Worm (Caenorhabditis elegans) whole organism, L1 larva: ENCODE measurements around the gene R02F2.4.

Experiments
- C04F5.9 ChIP-seq: sonication (generic microtip); optimal IDR thresholded peaks from 2 replicates; lab custom pipeline; 2016; ENCODE audit warnings: missing genetic modification characterization, missing compliant biosample characterization
- C16A3.4 ChIP-seq: fragments of 150-350 bp; optimal IDR thresholded peaks from 2 replicates; lab custom pipeline; 2014; ENCODE audit warnings: missing biosample characterization, missing genetic modification characterization
- C34B4.2 ChIP-seq: sonication (generic microtip); optimal IDR thresholded peaks from 2 replicates; lab custom pipeline; 2017; ENCODE audit warnings: mild to moderate bottlenecking, missing genetic modification characterization, missing compliant biosample characterization
- Y116A8C.19 ChIP-seq: sonication (generic microtip); optimal IDR thresholded peaks from 2 replicates; lab custom pipeline; 2016; ENCODE audit warnings: missing compliant biosample characterization, missing genetic modification characterization, borderline replicate concordance
- aly-2 ChIP-seq: fragments of 150-350 bp; optimal IDR thresholded peaks from 2 replicates; lab custom pipeline; 2014; ENCODE audit warnings: missing biosample characterization, missing genetic modification characterization
- blmp-1 ChIP-seq: fragments of 150-350 bp; optimal IDR thresholded peaks from 2 replicates; lab custom pipeline; 2014; ENCODE audit warnings: missing biosample characterization, missing genetic modification characterization
- ceh-8 ChIP-seq: fragments of 200-800 bp; sonication (Bioruptor generic); optimal IDR thresholded peaks from 2 replicates; lab custom pipeline; 2018; ENCODE audit warnings: mild to moderate bottlenecking, missing genetic modification characterization, moderate library complexity, missing compliant biosample characterization
- ceh-82 ChIP-seq, 3 experiments: fragments of 150-350 bp in 1 of 3; sonication (generic microtip) in 2 of 3; optimal IDR thresholded peaks; 2 replicates each; lab custom pipeline; 2014 to 2017; ENCODE audit warnings: missing biosample characterization in 3 of 3, missing genetic modification characterization in 3 of 3
- ceh-90 ChIP-seq: sonication (generic microtip); optimal IDR thresholded peaks from 2 replicates; lab custom pipeline; 2016; ENCODE audit warnings: missing genetic modification characterization, missing compliant biosample characterization
- ces-1 ChIP-seq: fragments of 150-350 bp; optimal IDR thresholded peaks from 2 replicates; lab custom pipeline; 2014; ENCODE audit warnings: missing biosample characterization, missing genetic modification reagents, missing genetic modification characterization
- dpl-1 ChIP-seq, 3 experiments: fragments of 150-350 bp in 2 of 3; sonication (generic microtip) in 1 of 3; optimal IDR thresholded peaks; 2 replicates each; lab custom pipeline; 2014 to 2017; ENCODE audit warnings: missing biosample characterization in 3 of 3, missing genetic modification characterization in 3 of 3, missing genetic modification reagents in 3 of 3
- dsc-1 ChIP-seq: sonication (generic microtip); optimal IDR thresholded peaks from 2 replicates; lab custom pipeline; 2016; ENCODE audit warnings: mild to moderate bottlenecking, missing genetic modification characterization, missing compliant biosample characterization
- efl-1 ChIP-seq, 4 experiments: fragments of 150-350 bp; optimal IDR thresholded peaks in 3 of 4; peaks in 1 of 4; 1 replicate in 1 of 4; 2 replicates in 3 of 4; lab custom pipeline; 2014; ENCODE audit warnings: missing biosample characterization in 2 of 4, missing genetic modification characterization in 2 of 4, missing genetic modification reagents in 2 of 4
- elt-3 ChIP-seq, 6 experiments: fragments of 150-350 bp in 1 of 6; sonication (generic microtip); optimal IDR thresholded peaks; 2 replicates each; lab custom pipeline; 2017 to 2018; ENCODE audit warnings: missing biosample characterization in 6 of 6, missing genetic modification characterization in 6 of 6, inconsistent platforms in 1 of 6
- fkh-10 ChIP-seq: sonication (generic microtip); optimal IDR thresholded peaks from 2 replicates; lab custom pipeline; 2017; ENCODE audit warnings: missing biosample characterization, missing genetic modification reagents, missing genetic modification characterization
- fkh-8 ChIP-seq: sonication (generic microtip); optimal IDR thresholded peaks from 2 replicates; lab custom pipeline; 2016; ENCODE audit warnings: mild to moderate bottlenecking, missing genetic modification characterization, missing compliant biosample characterization
- grh-1 ChIP-seq: fragments of 200-800 bp; sonication (Bioruptor generic); IDR thresholded peaks from 2 replicates; pipeline ENCODE4 v1.3.6; 2022; ENCODE audit warnings: missing genetic modification reagents, missing genetic modification characterization, missing compliant biosample characterization
- hlh-17 ChIP-seq: fragments of 200-800 bp; sonication (Bioruptor generic); optimal IDR thresholded peaks from 2 replicates; lab custom pipeline; 2018; ENCODE audit warnings: missing genetic modification characterization, mild to moderate bottlenecking, missing compliant biosample characterization, moderate library complexity, borderline replicate concordance
- irx-1 ChIP-seq: sonication (generic microtip); optimal IDR thresholded peaks from 2 replicates; lab custom pipeline; 2016; ENCODE audit warnings: missing genetic modification characterization, missing compliant biosample characterization
- jun-1 ChIP-seq: fragments of 150-350 bp; optimal IDR thresholded peaks from 2 replicates; lab custom pipeline; 2014; ENCODE audit warnings: missing biosample characterization, missing genetic modification reagents, missing genetic modification characterization
- lin-13 ChIP-seq: fragments of 150-350 bp; optimal IDR thresholded peaks from 2 replicates; lab custom pipeline; 2014; ENCODE audit warnings: missing biosample characterization, missing genetic modification reagents, missing genetic modification characterization
- lin-14 ChIP-seq: fragments of 200-800 bp; sonication (Bioruptor generic); optimal IDR thresholded peaks from 2 replicates; lab custom pipeline; 2018; ENCODE audit warnings: mild to moderate bottlenecking, missing genetic modification characterization, moderate library complexity, missing compliant biosample characterization
- lin-39 ChIP-seq: fragments of 150-350 bp; optimal IDR thresholded peaks from 2 replicates; lab custom pipeline; 2014; ENCODE audit warnings: missing biosample characterization, missing genetic modification reagents, missing genetic modification characterization
- lsy-2 ChIP-seq, 2 experiments: fragments of 150-350 bp; optimal IDR thresholded peaks; 2 replicates each; lab custom pipeline; 2014; ENCODE audit warnings: missing biosample characterization in 2 of 2, missing genetic modification characterization in 2 of 2
- mab-9 ChIP-seq: fragments of 200-800 bp; sonication (Bioruptor generic); IDR thresholded peaks from 2 replicates; pipeline ENCODE4 v1.3.6; 2022; ENCODE audit warnings: missing genetic modification reagents, missing genetic modification characterization, missing compliant biosample characterization
- nhr-11 ChIP-seq: fragments of 150-350 bp; optimal IDR thresholded peaks from 2 replicates; lab custom pipeline; 2014; ENCODE audit warnings: missing biosample characterization, missing genetic modification characterization
- nhr-12 ChIP-seq: sonication (generic microtip); optimal IDR thresholded peaks from 2 replicates; lab custom pipeline; 2017; ENCODE audit warnings: missing biosample characterization, missing genetic modification characterization
- nhr-19 ChIP-seq: fragments of 200-800 bp; sonication (Bioruptor generic); conservative IDR thresholded peaks from 2 replicates; pipeline ENCODE4 v1.3.6; 2022; ENCODE audit warnings: missing genetic modification characterization, missing compliant biosample characterization
- nhr-20 ChIP-seq: sonication (generic microtip); optimal IDR thresholded peaks from 2 replicates; lab custom pipeline; 2016; ENCODE audit warnings: mild to moderate bottlenecking, missing genetic modification characterization, missing compliant biosample characterization
- nhr-237 ChIP-seq: fragments of 150-350 bp; optimal IDR thresholded peaks from 2 replicates; lab custom pipeline; 2014; ENCODE audit warnings: missing biosample characterization, missing genetic modification characterization
- nhr-28 ChIP-seq: fragments of 150-350 bp; optimal IDR thresholded peaks from 2 replicates; lab custom pipeline; 2014; ENCODE audit warnings: missing biosample characterization, missing genetic modification characterization
- nhr-47 ChIP-seq: sonication (generic microtip); optimal IDR thresholded peaks from 2 replicates; lab custom pipeline; 2016; ENCODE audit warnings: mild to moderate bottlenecking, missing genetic modification characterization, moderate library complexity, missing compliant biosample characterization
- nhr-71 ChIP-seq: sonication (generic microtip); optimal IDR thresholded peaks from 2 replicates; lab custom pipeline; 2016; ENCODE audit warnings: mild to moderate bottlenecking, missing genetic modification characterization, moderate library complexity, missing compliant biosample characterization
- nhr-85 ChIP-seq: sonication (generic microtip); peaks from one replicate; lab custom pipeline; 2016; ENCODE audit warnings: missing genetic modification characterization, inconsistent platforms, missing compliant biosample characterization
- rnt-1 ChIP-seq: sonication (generic microtip); optimal IDR thresholded peaks from 2 replicates; lab custom pipeline; 2016; ENCODE audit warnings: mild to moderate bottlenecking, missing genetic modification characterization, moderate library complexity, missing compliant biosample characterization
- skn-1 ChIP-seq: fragments of 150-350 bp; optimal IDR thresholded peaks from 2 replicates; lab custom pipeline; 2014; ENCODE audit warnings: missing biosample characterization, missing genetic modification characterization
- snu-23 ChIP-seq: sonication (generic microtip); optimal IDR thresholded peaks from 2 replicates; lab custom pipeline; 2016; ENCODE audit warnings: missing genetic modification characterization, missing compliant biosample characterization
- tbx-2 ChIP-seq: sonication (generic microtip); optimal IDR thresholded peaks from 2 replicates; lab custom pipeline; 2016; ENCODE audit warnings: missing genetic modification characterization, missing compliant biosample characterization
- tlp-1 ChIP-seq: fragments of 150-350 bp; optimal IDR thresholded peaks from 2 replicates; lab custom pipeline; 2014; ENCODE audit warnings: missing biosample characterization, missing genetic modification characterization
- unc-30 ChIP-seq: sonication (generic microtip); optimal IDR thresholded peaks from 2 replicates; lab custom pipeline; 2017; ENCODE audit warnings: missing biosample characterization, missing genetic modification characterization
- unc-62 ChIP-seq: fragments of 150-350 bp; optimal IDR thresholded peaks from 2 replicates; lab custom pipeline; 2014; ENCODE audit warnings: missing biosample characterization, missing genetic modification reagents, missing genetic modification characterization
- unc-86 ChIP-seq: sonication (generic microtip); optimal IDR thresholded peaks from 2 replicates; lab custom pipeline; 2016; ENCODE audit warnings: missing genetic modification characterization, missing compliant biosample characterization
- xbp-1 ChIP-seq: sonication (generic microtip); optimal IDR thresholded peaks from 2 replicates; lab custom pipeline; 2016; ENCODE audit warnings: missing genetic modification characterization, missing compliant biosample characterization
- zag-1 ChIP-seq: fragments of 150-350 bp; optimal IDR thresholded peaks from 2 replicates; lab custom pipeline; 2014; ENCODE audit warnings: missing biosample characterization, missing genetic modification characterization
- zip-4 ChIP-seq: fragments of 200-800 bp; sonication (Bioruptor generic); optimal IDR thresholded peaks from 2 replicates; lab custom pipeline; 2018; ENCODE audit warnings: mild to moderate bottlenecking, missing genetic modification characterization, moderate library complexity, missing compliant biosample characterization
- ztf-4 ChIP-seq: fragments of 150-350 bp; optimal IDR thresholded peaks from 2 replicates; lab custom pipeline; 2014; ENCODE audit warnings: missing biosample characterization, missing genetic modification characterization

R02F2.4 gene

ce11 chrIII:5487087-5487603 lies 3.1 kb downstream of the R02F2.4 start, which contains the start of gene osg-1:
Gene osg-1 (plus strand): TSS chrIII:5487553.
- no peak for TF ChIP-seq efl-1 (optimal IDR thresholded peaks at IDR 0.05; lab: Kevin White, UChicago)
- TF ChIP-seq efl-1 (GFP tag; optimal IDR thresholded peaks at IDR 0.05 in 1 of 2; lab: Kevin White, UChicago) = peak in 1 of 2 experiments; percentile 45
- no peak for TF ChIP-seq mab-9 (GFP tag; lab: Robert Waterston, UW)
- TF ChIP-seq nhr-85 = peak; percentile 9
- TF ChIP-seq, all 84 proteins: peak for 2

ce11 chrIII:5495168-5495567 lies 11.1 kb downstream of the R02F2.4 start, which contains the start of gene R02F2.8:
Gene R02F2.8 (minus strand): TSS chrIII:5495268.
- no peak for TF ChIP-seq lsy-2 (tag; optimal IDR thresholded peaks at IDR 0.05; lab: Kevin White, UChicago)
- TF ChIP-seq Y116A8C.19 = no peak
- no peak for TF ChIP-seq nhr-28 (tag; lab: Kevin White, UChicago)
- no peak for TF ChIP-seq tlp-1 (tag; lab: Kevin White, UChicago)
- TF ChIP-seq nhr-85 = no peak
- no peak for TF ChIP-seq ztf-4
- no peak for TF ChIP-seq ceh-8 (GFP tag; lab: Kevin White, UChicago)
- no peak for TF ChIP-seq skn-1 (tag; lab: Kevin White, UChicago)
- TF ChIP-seq C16A3.4 (tag; lab: Kevin White, UChicago) = no peak
- no peak for TF ChIP-seq C04F5.9
- TF ChIP-seq hlh-17 = no peak
- no peak for TF ChIP-seq zip-4 (GFP tag; lab: Kevin White, UChicago)
- no peak for TF ChIP-seq C34B4.2 (tag; lab: Kevin White, UChicago)
- TF ChIP-seq nhr-237 = no peak
- TF ChIP-seq, all 84 proteins: peak for 0

- TF ChIP-seq ceh-82 (tag; optimal IDR thresholded peaks at IDR 0.05; lab: Kevin White, UChicago) (peak in 2 of 3 experiments; percentile 44 to 57), efl-1 (optimal IDR thresholded peaks at IDR 0.05; lab: Kevin White, UChicago) (peak; percentile 62 to 93), efl-1 (GFP tag; optimal IDR thresholded peaks at IDR 0.05 in 1 of 2; lab: Kevin White, UChicago) (peak; percentile 94 to 99), rnt-1 (tag; lab: Kevin White, UChicago) (peak; percentile 50), skn-1 (tag; lab: Kevin White, UChicago) (peak; percentile 74), zag-1 (tag; lab: Kevin White, UChicago) (no peak), fkh-10 (GFP tag; lab: Kevin White, UChicago) (no peak), nhr-19 (GFP tag; lab: Robert Waterston, UW) (peak; percentile 69), unc-62 (GFP tag; lab: Kevin White, UChicago) (no peak), irx-1 (tag; lab: Kevin White, UChicago) (peak; percentile 20), nhr-11 (tag; lab: Kevin White, UChicago) (no peak), zip-4 (GFP tag; lab: Kevin White, UChicago) (peak; percentile 7), tbx-2 (peak; percentile 70), unc-30 (tag; lab: Kevin White, UChicago) (no peak), grh-1 (peak; percentile 53; the same call in 1 of the 2 replicates), C16A3.4 (tag; lab: Kevin White, UChicago) (peak; percentile 42), ztf-4 (no peak), elt-3 (tag; optimal IDR thresholded peaks at IDR 0.05; lab: Kevin White, UChicago) (no peak), lsy-2 (tag; optimal IDR thresholded peaks at IDR 0.05; lab: Kevin White, UChicago) (peak; percentile 75 to 80), lin-39 (tag; lab: Kevin White, UChicago) (peak; percentile 16), nhr-47 (tag; lab: Kevin White, UChicago) (peak; percentile 79), aly-2 (peak; percentile 13), lin-13 (GFP tag; lab: Kevin White, UChicago) (peak; percentile 29), fkh-8 (tag; lab: Kevin White, UChicago) (peak; percentile 41), mab-9 (GFP tag; lab: Robert Waterston, UW) (no peak), dsc-1 (tag; lab: Kevin White, UChicago) (peak; percentile 75), dpl-1 (GFP tag; optimal IDR thresholded peaks at IDR 0.05; lab: Kevin White, UChicago) (peak; percentile 91 to 95 (median 94)), nhr-20 (peak; percentile 72), C04F5.9 (peak; percentile 5), unc-86 (tag; lab: Kevin White, UChicago) (peak; percentile 59), ces-1 (GFP tag; lab: Kevin White, UChicago) (no peak), xbp-1 (tag; lab: Kevin White, UChicago) (peak; percentile 76), ceh-90 (peak; percentile 37), nhr-71 (tag; lab: Kevin White, UChicago) (peak; percentile 82), C34B4.2 (tag; lab: Kevin White, UChicago) (no peak), nhr-12 (no peak), lin-14 (GFP tag; lab: Kevin White, UChicago) (peak; percentile 58), nhr-85 (peak; percentile 75), snu-23 (peak; percentile 74), jun-1 (tag; lab: Kevin White, UChicago) (no peak), blmp-1 (tag; lab: Kevin White, UChicago) (peak; percentile 55)
Observed at ce11 chrIII:5498973-5499372, 14.9 kb downstream of the R02F2.4 start, which contains the start of gene R02F2.9. Gene R02F2.9 (plus strand): TSS chrIII:5499190.
